Worm (Caenorhabditis elegans) whole organism, early embryonic: ENCODE data around the gene F52B10.3.

Source experiments
- ama-1 ChIP-seq: fragments of 150-350 bp; optimal IDR thresholded peaks from 2 replicates; lab custom pipeline; 2014
- ceh-36 ChIP-seq: sonication (generic microtip); optimal IDR thresholded peaks from 2 replicates; lab custom pipeline; 2016; ENCODE audit warnings: missing genetic modification characterization, inconsistent platforms, missing compliant biosample characterization
- ets-7 ChIP-seq: sonication (generic microtip); optimal IDR thresholded peaks from 2 replicates; lab custom pipeline; 2016; ENCODE audit warnings: missing genotype, missing genetic modification characterization, missing compliant biosample characterization
- hmg-4 ChIP-seq: fragments of 200-800 bp; sonication (Bioruptor generic); optimal IDR thresholded peaks from 2 replicates; lab custom pipeline; 2018; ENCODE audit warnings: mild to moderate bottlenecking, missing genetic modification characterization, missing compliant biosample characterization
- hnd-1 ChIP-seq: sonication (generic microtip); optimal IDR thresholded peaks from 2 replicates; lab custom pipeline; 2016; ENCODE audit warnings: missing genetic modification characterization, missing compliant biosample characterization
- sea-1 ChIP-seq: fragments of 200-800 bp; sonication (Bioruptor generic); conservative IDR thresholded peaks from 2 replicates; pipeline ENCODE4 v1.3.6; 2022; ENCODE audit warnings: missing genetic modification characterization, missing compliant biosample characterization
- tbx-11 ChIP-seq: fragments of 200-800 bp; sonication (Bioruptor generic); IDR thresholded peaks from 2 replicates; pipeline ENCODE4 v1.3.6; 2022; ENCODE audit warnings: missing genetic modification characterization, missing compliant biosample characterization
- tbx-37 ChIP-seq: fragments of 200-800 bp; sonication (Bioruptor generic); conservative IDR thresholded peaks from 2 replicates; pipeline ENCODE4 v1.3.6; 2022; ENCODE audit warnings: missing genetic modification reagents, missing genetic modification characterization, missing compliant biosample characterization
- tra-4 ChIP-seq: sonication (generic microtip); optimal IDR thresholded peaks from 2 replicates; lab custom pipeline; 2017; ENCODE audit warnings: missing genetic modification characterization, missing compliant biosample characterization

ce11 chrX:2885318-2885908 is 12.7 kb downstream of the F52B10.3 start, which contains the start of gene vang-1:
- TF ChIP-seq ceh-36 (tag; lab: Kevin White, UChicago) (peak; percentile 30), tra-4 (tag; lab: Kevin White, UChicago) (no peak), ama-1 (lab: Kevin White, UChicago) (no peak), hnd-1 (tag; lab: Kevin White, UChicago) (peak; percentile 2), hmg-4 (GFP tag; lab: Kevin White, UChicago) (peak; percentile 98), sea-1 (GFP tag; lab: Robert Waterston, UW) (peak; percentile 73; the same call in 1 of the 2 replicates), ets-7 (tag; lab: Kevin White, UChicago) (no peak), tbx-37 (GFP tag; lab: Robert Waterston, UW) (peak; percentile 62), tbx-11 (0 out of 2 replicates have a peak, but pooled peaks have one; percentile 61)
